Worm (Caenorhabditis elegans): ENCODE data around the gene C07A12.2.

The C07A12.2 gene

ce11 chrX:4592250-4592649 lies 47.6 kb downstream of the C07A12.2 start, which contains the start of gene flp-12:
Gene flp-12 (minus strand): TSS chrX:4592350.
- TF ChIP-seq dsc-1 (tag; optimal IDR thresholded peaks at IDR 0.05) (no peak), unc-98 (GFP tag; IDR thresholded peaks at IDR 0.05) (no peak), efl-3 (GFP tag; optimal IDR thresholded peaks at IDR 0.05) (no peak), nhr-90 (tag; optimal IDR thresholded peaks at IDR 0.05; ENCODE audit: poor library complexity) (no peak), alr-1 (tag; optimal IDR thresholded peaks at IDR 0.05; ENCODE audit: borderline replicate concordance) (no peak), nhr-84 (tag; optimal IDR thresholded peaks at IDR 0.05) (no peak), C04F5.9 (tag; optimal IDR thresholded peaks at IDR 0.05) (no peak), hpl-2 (GFP tag; optimal IDR thresholded peaks at IDR 0.05) (no peak), grh-1 (GFP tag; IDR thresholded peaks at IDR 0.05) (no peak), snpc-4 (tag; optimal IDR thresholded peaks at IDR 0.05) (no peak), dpl-1 (GFP tag; optimal IDR thresholded peaks at IDR 0.05) (no peak), fkh-4 (tag; optimal IDR thresholded peaks at IDR 0.05; ENCODE audit: borderline replicate concordance) (no peak), vab-15 (tag; optimal IDR thresholded peaks at IDR 0.05) (no peak), skn-1 (tag; optimal IDR thresholded peaks at IDR 0.05) (no peak), nhr-12 (tag; optimal IDR thresholded peaks at IDR 0.05) (no peak), egl-13 (tag; optimal IDR thresholded peaks at IDR 0.05) (no peak), lsy-2 (tag; optimal IDR thresholded peaks at IDR 0.05) (no peak), aly-2 (tag; optimal IDR thresholded peaks at IDR 0.05) (no peak), lin-13 (GFP tag; optimal IDR thresholded peaks at IDR 0.05) (no peak), C16A3.4 (tag; optimal IDR thresholded peaks at IDR 0.05) (no peak)
